Worm (Caenorhabditis elegans) whole organism, L4 larva: ENCODE results near the gene str-1.

Experiments used
- F26F4.8 ChIP-seq: fragments of 200-800 bp; sonication (Bioruptor generic); conservative IDR thresholded peaks from 2 replicates; pipeline ENCODE4 v1.3.6; 2022; ENCODE audit warnings: missing genetic modification characterization, missing compliant biosample characterization
- ama-1 ChIP-seq: fragments of 150-350 bp; optimal IDR thresholded peaks from 2 replicates; lab custom pipeline; 2014; ENCODE audit warnings: inconsistent platforms, mixed read lengths
- ctbp-1 ChIP-seq: fragments of 200-800 bp; sonication (Bioruptor generic); IDR thresholded peaks from 2 replicates; pipeline ENCODE4 v1.3.6; 2022; ENCODE audit warnings: missing genetic modification reagents, missing genetic modification characterization, missing compliant biosample characterization
- daf-8 ChIP-seq: fragments of 200-800 bp; sonication (Bioruptor generic); IDR thresholded peaks from 2 replicates; pipeline ENCODE4 v1.3.6; 2022; ENCODE audit warnings: missing genetic modification characterization, missing compliant biosample characterization
- dpl-1 ChIP-seq: fragments of 150-350 bp; optimal IDR thresholded peaks from 2 replicates; lab custom pipeline; 2014; ENCODE audit warnings: missing biosample characterization, missing genetic modification reagents, missing genetic modification characterization
- lin-1 ChIP-seq: fragments of 200-800 bp; sonication (Bioruptor generic); IDR thresholded peaks from 2 replicates; pipeline ENCODE4 v1.3.6; 2022; ENCODE audit warnings: missing genetic modification reagents, missing genetic modification characterization, missing compliant biosample characterization
- mdl-1 ChIP-seq, 2 experiments: fragments of 150-350 bp in 1 of 2; sonication (generic microtip) in 1 of 2; optimal IDR thresholded peaks; 2 replicates each; lab custom pipeline; 2014 to 2017; ENCODE audit warnings: missing biosample characterization in 2 of 2, missing genetic modification characterization in 2 of 2
- mxl-2 ChIP-seq: fragments of 200-800 bp; sonication (Bioruptor generic); conservative IDR thresholded peaks from 2 replicates; pipeline ENCODE4 v1.3.6; 2022; ENCODE audit warnings: missing genetic modification reagents, missing genetic modification characterization, missing compliant biosample characterization
- nhr-11 ChIP-seq: fragments of 150-350 bp; optimal IDR thresholded peaks from 2 replicates; lab custom pipeline; 2014; ENCODE audit warnings: missing biosample characterization, missing genetic modification characterization
- nhr-28 ChIP-seq: fragments of 150-350 bp; optimal IDR thresholded peaks from 2 replicates; lab custom pipeline; 2014; ENCODE audit warnings: missing biosample characterization, missing genetic modification characterization
- pha-4 ChIP-seq, 2 experiments: fragments of 150-350 bp in 1 of 2; fragments of 200-800 bp in 1 of 2; sonication (Bioruptor generic) in 1 of 2; IDR thresholded peaks in 1 of 2; optimal IDR thresholded peaks in 1 of 2; 2 replicates each; pipeline versions ENCODE4 v1.3.6 to Lab custom; 2014 to 2022; ENCODE audit warnings: missing genetic modification characterization in 2 of 2, missing genetic modification reagents in 2 of 2, missing biosample characterization in 1 of 2, missing compliant biosample characterization in 1 of 2
- skn-1 ChIP-seq: fragments of 150-350 bp; optimal IDR thresholded peaks from 2 replicates; lab custom pipeline; 2014; ENCODE audit warnings: missing biosample characterization, missing genetic modification characterization
- unc-62 ChIP-seq, 3 experiments: fragments of 150-350 bp in 1 of 3; sonication (generic microtip); optimal IDR thresholded peaks in 2 of 3; peaks in 1 of 3; 1 replicate in 1 of 3; 2 replicates in 2 of 3; lab custom pipeline; 2014 to 2017; ENCODE audit warnings: missing biosample characterization in 3 of 3, missing genetic modification characterization in 3 of 3, missing genetic modification reagents in 3 of 3, missing genotype in 1 of 3

ce11 chrIV:7176887-7177286, 3.3 kb downstream of the str-1 start, which contains the start of gene str-44:
- TF ChIP-seq ama-1 (lab: Kevin White, UChicago) (no peak), skn-1 (tag; lab: Kevin White, UChicago) (no peak), daf-8 (GFP tag; lab: Robert Waterston, UW) (no peak), dpl-1 (GFP tag; lab: Kevin White, UChicago) (no peak), unc-62 (GFP tag; optimal IDR thresholded peaks at IDR 0.05 in 1 of 2; lab: Kevin White, UChicago) (no peak), unc-62 (tag; optimal IDR thresholded peaks at IDR 0.05; lab: Kevin White, UChicago) (no peak), ctbp-1 (GFP tag; lab: Robert Waterston, UW) (no peak), nhr-11 (tag; lab: Kevin White, UChicago) (no peak), mxl-2 (no peak), pha-4 (GFP tag; IDR thresholded peaks at IDR 0.05; lab: Robert Waterston, UW) (no peak), pha-4 (tag; optimal IDR thresholded peaks at IDR 0.05; lab: Kevin White, UChicago) (no peak), nhr-28 (tag; lab: Kevin White, UChicago) (no peak), mdl-1 (tag; optimal IDR thresholded peaks at IDR 0.05; lab: Kevin White, UChicago) (no peak), lin-1 (GFP tag; lab: Robert Waterston, UW) (no peak), F26F4.8 (GFP tag; lab: Robert Waterston, UW) (no peak)
